Worm (Caenorhabditis elegans) whole organism, mixed stage, embryonic: ENCODE data around the gene K06H6.1.

ENCODE experiments used
- sptf-1 ChIP-seq: sonication (generic microtip); optimal IDR thresholded peaks from 2 replicates; lab custom pipeline; 2017; ENCODE audit warnings: mild to moderate bottlenecking, missing genetic modification characterization, moderate library complexity, missing compliant biosample characterization
- ztf-11 ChIP-seq: fragments of 150-350 bp; optimal IDR thresholded peaks from 2 replicates; lab custom pipeline; 2014; ENCODE audit warnings: missing biosample characterization, missing genetic modification characterization

ce11 chrV:553067-553466 lies 34.9 kb upstream of the K06H6.1 start, which contains the start of gene C14C6.8:
- TF ChIP-seq ztf-11 (no peak), sptf-1 (no peak)
